Worm (Caenorhabditis elegans) whole organism, L2 larva: ENCODE measurements around the gene pdl-1.

Source experiments
- F13H6.1 ChIP-seq: sonication (generic microtip); optimal IDR thresholded peaks from 2 replicates; lab custom pipeline; 2016; ENCODE audit warnings: missing genetic modification characterization, missing compliant biosample characterization
- Y55F3AM.14 ChIP-seq: fragments of 200-800 bp; sonication (Bioruptor generic); optimal IDR thresholded peaks from 2 replicates; lab custom pipeline; 2018; ENCODE audit warnings: mild to moderate bottlenecking, missing genetic modification characterization, missing compliant biosample characterization
- alr-1 ChIP-seq: fragments of 150-350 bp; optimal IDR thresholded peaks from 2 replicates; lab custom pipeline; 2014; ENCODE audit warnings: missing biosample characterization, missing genetic modification characterization
- aly-2 ChIP-seq: fragments of 150-350 bp; optimal IDR thresholded peaks from 2 replicates; lab custom pipeline; 2014; ENCODE audit warnings: missing biosample characterization, missing genetic modification characterization
- ama-1 ChIP-seq: fragments of 150-350 bp; optimal IDR thresholded peaks from 2 replicates; lab custom pipeline; 2018; ENCODE audit warnings: inconsistent platforms
- ceh-16 ChIP-seq: fragments of 150-350 bp; optimal IDR thresholded peaks from 2 replicates; lab custom pipeline; 2014; ENCODE audit warnings: missing biosample characterization, missing genetic modification characterization
- crh-2 ChIP-seq: sonication (generic microtip); optimal IDR thresholded peaks from 2 replicates; lab custom pipeline; 2017; ENCODE audit warnings: missing biosample characterization, missing genetic modification characterization
- elt-3 ChIP-seq: sonication (generic microtip); optimal IDR thresholded peaks from 2 replicates; lab custom pipeline; 2017; ENCODE audit warnings: missing biosample characterization, missing genetic modification characterization
- fos-1 ChIP-seq: fragments of 150-350 bp; optimal IDR thresholded peaks from 2 replicates; lab custom pipeline; 2014; ENCODE audit warnings: missing biosample characterization, missing genetic modification characterization
- lin-11 ChIP-seq: fragments of 150-350 bp; sonication (generic microtip); optimal IDR thresholded peaks from 2 replicates; lab custom pipeline; 2014; ENCODE audit warnings: missing biosample characterization, missing genetic modification characterization, inconsistent platforms, mixed read lengths
- lsy-2 ChIP-seq, 2 experiments: fragments of 150-350 bp in 1 of 2; sonication (generic microtip) in 1 of 2; optimal IDR thresholded peaks; 2 replicates each; lab custom pipeline; 2014 to 2017; ENCODE audit warnings: missing biosample characterization in 2 of 2, missing genetic modification characterization in 2 of 2
- mdl-1 ChIP-seq, 2 experiments: fragments of 150-350 bp in 1 of 2; sonication (generic microtip) in 1 of 2; optimal IDR thresholded peaks; 2 replicates each; lab custom pipeline; 2017; ENCODE audit warnings: missing biosample characterization in 2 of 2, missing genetic modification characterization in 2 of 2
- nhr-10 ChIP-seq: sonication (generic microtip); optimal IDR thresholded peaks from 2 replicates; lab custom pipeline; 2017; ENCODE audit warnings: missing biosample characterization, missing genetic modification characterization
- nhr-11 ChIP-seq: fragments of 150-350 bp; optimal IDR thresholded peaks from 2 replicates; lab custom pipeline; 2014; ENCODE audit warnings: missing biosample characterization, missing genetic modification characterization
- nhr-12 ChIP-seq: fragments of 150-350 bp; optimal IDR thresholded peaks from 2 replicates; lab custom pipeline; 2014; ENCODE audit warnings: missing biosample characterization, missing genetic modification characterization
- nhr-129 ChIP-seq: fragments of 150-350 bp; optimal IDR thresholded peaks from 2 replicates; lab custom pipeline; 2014; ENCODE audit warnings: missing biosample characterization, missing genetic modification characterization
- nhr-77 ChIP-seq: fragments of 150-350 bp; optimal IDR thresholded peaks from 2 replicates; lab custom pipeline; 2014; ENCODE audit warnings: missing biosample characterization, missing genetic modification characterization
- skn-1 ChIP-seq: sonication (generic microtip); optimal IDR thresholded peaks from 2 replicates; lab custom pipeline; 2017; ENCODE audit warnings: missing biosample characterization, missing genetic modification characterization
- snpc-4 ChIP-seq: fragments of 150-350 bp; optimal IDR thresholded peaks from 2 replicates; lab custom pipeline; 2014; ENCODE audit warnings: missing biosample characterization, missing genetic modification characterization
- unc-39 ChIP-seq: fragments of 150-350 bp; optimal IDR thresholded peaks from 2 replicates; lab custom pipeline; 2014; ENCODE audit warnings: missing biosample characterization, missing genetic modification characterization
- zag-1 ChIP-seq: fragments of 150-350 bp; optimal IDR thresholded peaks from 2 replicates; lab custom pipeline; 2014; ENCODE audit warnings: missing biosample characterization, missing genetic modification characterization

pdl-1 gene

DNA sequence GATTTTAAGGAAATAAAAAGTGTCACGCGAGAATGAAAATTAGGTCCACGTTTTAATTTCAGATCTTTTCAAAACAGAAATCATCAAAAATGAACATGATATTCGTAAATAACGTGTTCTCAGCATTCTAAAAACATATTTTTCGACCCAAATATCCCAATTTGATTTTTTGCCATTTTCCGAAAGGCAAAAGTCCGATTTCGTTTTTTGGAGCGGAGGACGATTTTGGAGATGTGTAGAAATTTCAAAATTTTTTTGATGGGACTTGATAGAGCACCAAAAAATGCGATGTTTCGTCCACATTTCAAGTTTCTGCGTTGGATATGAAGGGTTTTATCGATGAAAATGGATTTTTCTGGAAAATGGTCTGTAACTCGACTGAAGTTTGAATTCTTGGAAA lies 47.1 kb downstream of the pdl-1 start:
- TF ChIP-seq zag-1 (tag; lab: Kevin White, UChicago): no peak
- no peak for TF ChIP-seq elt-3 (tag; lab: Kevin White, UChicago)
- no peak for TF ChIP-seq mdl-1 (tag; optimal IDR thresholded peaks at IDR 0.05; lab: Kevin White, UChicago)
- TF ChIP-seq lin-11: no peak
- no peak for TF ChIP-seq alr-1
- no peak for TF ChIP-seq nhr-129 (tag; lab: Kevin White, UChicago)
- TF ChIP-seq nhr-77: no peak
- no peak for TF ChIP-seq ceh-16 (tag; lab: Kevin White, UChicago)
- no peak for TF ChIP-seq snpc-4
- TF ChIP-seq nhr-10 (tag; lab: Kevin White, UChicago): no peak
- no peak for TF ChIP-seq nhr-12 (tag; lab: Kevin White, UChicago)
- no peak for TF ChIP-seq nhr-11 (tag; lab: Kevin White, UChicago)
- TF ChIP-seq crh-2 (tag; lab: Kevin White, UChicago): no peak
- TF ChIP-seq unc-39 (tag; lab: Kevin White, UChicago): no peak
- no peak for TF ChIP-seq aly-2 (tag; lab: Kevin White, UChicago)
- no peak for TF ChIP-seq skn-1 (tag; lab: Kevin White, UChicago)
- no peak for TF ChIP-seq F13H6.1 (tag; lab: Kevin White, UChicago)
- no peak for TF ChIP-seq lsy-2 (tag; optimal IDR thresholded peaks at IDR 0.05; lab: Kevin White, UChicago)
- TF ChIP-seq ama-1 (lab: Kevin White, UChicago): no peak

DNA sequence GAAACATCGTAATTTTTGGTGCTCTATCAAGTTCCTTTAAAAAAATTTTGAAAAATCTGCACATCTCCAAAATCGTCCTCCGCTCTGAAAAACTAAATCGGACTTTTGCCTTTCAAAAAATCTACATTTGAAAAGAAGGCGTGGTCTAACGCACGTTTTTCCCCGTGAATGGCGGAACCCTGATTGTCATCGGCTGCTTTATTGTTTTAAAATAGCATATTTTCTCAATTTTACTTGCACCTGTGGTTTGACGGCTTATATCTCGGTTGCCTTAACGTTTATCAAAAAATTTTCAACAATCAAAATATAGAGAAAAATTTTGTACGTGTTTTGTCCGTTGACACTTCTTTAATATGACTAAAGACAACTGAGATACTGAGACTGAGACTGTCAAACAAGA lies 48.4 kb downstream of the pdl-1 start:
- TF ChIP-seq snpc-4 (peak; percentile 86), nhr-11 (tag; lab: Kevin White, UChicago) (no peak)

DNA sequence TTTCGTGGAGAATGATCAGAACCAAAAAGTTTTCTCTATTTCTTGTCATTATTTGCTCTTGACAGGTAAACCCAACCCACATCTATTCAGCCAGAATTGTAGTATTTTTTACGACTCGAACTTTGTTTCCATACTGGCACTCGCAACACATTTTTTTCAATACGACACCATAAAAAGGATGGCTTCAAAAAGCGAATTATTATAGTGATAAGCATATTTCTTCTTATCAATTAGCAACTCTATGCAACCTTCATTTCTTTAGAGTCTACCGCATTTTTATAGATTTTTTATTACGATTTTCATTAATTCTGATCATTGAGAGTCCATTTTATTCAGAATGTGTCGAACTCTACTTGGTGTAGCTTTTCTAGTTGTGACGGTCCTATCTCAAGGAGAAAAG lies 48.9 kb downstream of the pdl-1 start, which contains the start of gene ctsa-3.1:
Gene ctsa-3.1 (plus strand): TSS at position 337 of the 400 bp plus-strand sequence.
- TF ChIP-seq fos-1 (peak; percentile 77), Y55F3AM.14 (GFP tag; lab: Kevin White, UChicago) (no peak)

DNA sequence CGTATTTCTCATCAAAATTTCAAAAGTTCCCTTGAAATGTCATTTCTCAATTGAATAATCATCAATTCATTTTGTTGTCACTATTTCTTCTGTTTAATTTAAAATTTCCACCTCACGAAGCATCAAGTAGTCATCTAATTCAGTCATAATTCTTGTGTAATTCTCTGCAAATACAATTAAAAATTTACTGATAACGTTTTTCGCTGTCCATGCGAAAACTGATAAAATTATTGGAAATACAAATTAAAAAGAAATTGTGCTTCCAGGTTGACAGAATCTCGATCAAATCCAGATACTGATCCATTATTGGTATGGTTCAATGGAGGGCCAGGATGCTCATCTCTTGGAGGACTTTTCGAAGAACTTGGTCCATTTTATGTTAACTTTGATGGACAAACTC lies 49.7 kb downstream of the pdl-1 start:
- TF ChIP-seq fos-1: peak; percentile 73
- no peak for TF ChIP-seq snpc-4
